Worm (Caenorhabditis elegans): ENCODE results near the gene hot-8.

DNA sequence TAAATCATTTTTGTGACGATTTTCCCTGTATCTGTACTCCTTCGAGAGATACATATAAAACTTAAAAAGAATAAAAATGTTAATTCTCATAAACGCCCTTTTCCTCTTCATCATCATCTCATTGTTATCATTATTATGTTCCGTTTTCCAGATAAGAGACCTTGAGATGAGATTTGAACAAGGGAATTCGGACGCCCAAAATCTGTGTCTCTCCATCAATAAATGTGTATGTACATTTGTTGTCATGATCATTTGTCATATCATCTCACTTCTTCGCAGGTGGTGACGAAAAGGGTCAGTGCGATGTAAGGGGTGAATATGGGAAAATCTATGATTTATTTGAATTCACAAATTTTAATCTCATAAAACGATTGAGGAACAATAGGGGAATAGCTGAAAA, 52.0 kb downstream of the hot-8 start:
- no peak for TF ChIP-seq tbx-8 (GFP tag; optimal IDR thresholded peaks at IDR 0.05)
- TF ChIP-seq nhr-28 (tag; optimal IDR thresholded peaks at IDR 0.05): no peak
- no peak for TF ChIP-seq M03D4.4 (tag; optimal IDR thresholded peaks at IDR 0.05)
- TF ChIP-seq nhr-76 (tag; optimal IDR thresholded peaks at IDR 0.05): no peak
- TF ChIP-seq ztf-11 (tag; optimal IDR thresholded peaks at IDR 0.05): no peak

Measured in whole organism, mixed stage, embryonic.